Worm (Caenorhabditis elegans) whole organism, L2 larva: Measurements from ENCODE around the gene srh-127.

Experiments
- R02D3.7 ChIP-seq: fragments of 150-350 bp; optimal IDR thresholded peaks from 2 replicates; lab custom pipeline; 2014; ENCODE audit warnings: missing biosample characterization, missing genetic modification characterization
- ceh-16 ChIP-seq: fragments of 150-350 bp; optimal IDR thresholded peaks from 2 replicates; lab custom pipeline; 2014; ENCODE audit warnings: missing biosample characterization, missing genetic modification characterization
- elt-3 ChIP-seq: sonication (generic microtip); optimal IDR thresholded peaks from 2 replicates; lab custom pipeline; 2017; ENCODE audit warnings: missing biosample characterization, missing genetic modification characterization
- nhr-23 ChIP-seq: fragments of 150-350 bp; optimal IDR thresholded peaks from 2 replicates; lab custom pipeline; 2014; ENCODE audit warnings: missing biosample characterization, missing genetic modification reagents, missing genetic modification characterization
- zag-1 ChIP-seq: fragments of 150-350 bp; optimal IDR thresholded peaks from 2 replicates; lab custom pipeline; 2014; ENCODE audit warnings: missing biosample characterization, missing genetic modification characterization

DNA sequence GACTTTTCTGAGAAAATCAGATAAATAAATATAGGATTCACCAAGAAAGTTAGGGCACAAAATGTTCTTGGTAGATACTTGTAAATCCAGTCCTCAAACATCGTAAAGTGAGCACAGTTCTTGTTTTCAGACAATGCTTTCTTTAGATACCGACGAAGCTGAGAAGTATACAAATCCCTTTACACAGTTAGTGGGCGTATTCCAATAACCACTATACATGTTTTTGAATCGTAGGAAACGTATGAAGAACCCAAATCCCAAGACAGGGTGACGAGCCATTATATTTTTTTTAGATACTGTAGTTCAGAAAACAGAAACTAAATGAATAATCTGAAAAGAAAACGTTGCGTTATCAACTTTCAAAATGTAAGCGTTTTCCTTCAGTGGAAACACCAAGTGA is 47.3 kb upstream of the srh-127 start, which contains the start of gene srj-44:
- TF ChIP-seq elt-3 (no peak), zag-1 (tag; lab: Kevin White, UChicago) (no peak), ceh-16 (tag; lab: Kevin White, UChicago) (no peak), R02D3.7 (tag; lab: Kevin White, UChicago) (no peak), nhr-23 (tag; lab: Kevin White, UChicago) (no peak)
